Worm (Caenorhabditis elegans) whole organism, late embryonic: ENCODE results near the gene nlp-76.

Experiments
- C38D4.7 ChIP-seq: fragments of 200-800 bp; sonication (Bioruptor generic); optimal IDR thresholded peaks from 2 replicates; lab custom pipeline; 2018; ENCODE audit warnings: mild to moderate bottlenecking, missing genetic modification characterization, moderate library complexity, missing compliant biosample characterization
- F13H6.1 ChIP-seq: sonication (generic microtip); optimal IDR thresholded peaks from 2 replicates; lab custom pipeline; 2016; ENCODE audit warnings: missing genetic modification characterization, missing compliant biosample characterization
- ahr-1 ChIP-seq: sonication (generic microtip); optimal IDR thresholded peaks from 2 replicates; lab custom pipeline; 2016; ENCODE audit warnings: missing genetic modification characterization, missing compliant biosample characterization
- ceh-18 ChIP-seq: sonication (generic microtip); optimal IDR thresholded peaks from 2 replicates; lab custom pipeline; 2016; ENCODE audit warnings: missing genetic modification characterization, missing compliant biosample characterization
- ceh-19 ChIP-seq: fragments of 200-800 bp; sonication (Bioruptor generic); optimal IDR thresholded peaks from 2 replicates; lab custom pipeline; 2018; ENCODE audit warnings: mild to moderate bottlenecking, missing genetic modification characterization, missing compliant biosample characterization
- ceh-2 ChIP-seq: sonication (generic microtip); optimal IDR thresholded peaks from 2 replicates; lab custom pipeline; 2016; ENCODE audit warnings: missing genotype, missing genetic modification characterization, missing compliant biosample characterization
- ceh-22 ChIP-seq: sonication (generic microtip); optimal IDR thresholded peaks from 2 replicates; lab custom pipeline; 2017; ENCODE audit warnings: missing biosample characterization, missing genetic modification characterization
- ceh-30 ChIP-seq: fragments of 150-350 bp; optimal IDR thresholded peaks from 2 replicates; lab custom pipeline; 2014; ENCODE audit warnings: missing biosample characterization, missing genetic modification characterization
- ceh-31 ChIP-seq: sonication (generic microtip); optimal IDR thresholded peaks from 2 replicates; lab custom pipeline; 2016; ENCODE audit warnings: missing genetic modification characterization, missing compliant biosample characterization
- ceh-45 ChIP-seq: fragments of 200-800 bp; sonication (Bioruptor generic); IDR thresholded peaks from 2 replicates; pipeline ENCODE4 v1.3.6; 2022; ENCODE audit warnings: missing genetic modification reagents, missing genetic modification characterization, missing compliant biosample characterization
- ceh-6 ChIP-seq: fragments of 200-800 bp; sonication (Bioruptor generic); optimal IDR thresholded peaks from 2 replicates; lab custom pipeline; 2018; ENCODE audit warnings: mild to moderate bottlenecking, missing genetic modification characterization, missing compliant biosample characterization
- che-1 ChIP-seq: sonication (generic microtip); optimal IDR thresholded peaks from 2 replicates; lab custom pipeline; 2016; ENCODE audit warnings: mild to moderate bottlenecking, missing genetic modification characterization, missing compliant biosample characterization
- elt-2 ChIP-seq: sonication (generic microtip); optimal IDR thresholded peaks from 2 replicates; lab custom pipeline; 2016; ENCODE audit warnings: missing genetic modification reagents, missing genetic modification characterization, missing compliant biosample characterization
- ets-4 ChIP-seq: sonication (generic microtip); optimal IDR thresholded peaks from 2 replicates; lab custom pipeline; 2016; ENCODE audit warnings: missing genetic modification characterization, missing compliant biosample characterization
- eyg-1 ChIP-seq: sonication (generic microtip); optimal IDR thresholded peaks from 2 replicates; lab custom pipeline; 2016; ENCODE audit warnings: missing genotype, missing genetic modification characterization, missing compliant biosample characterization
- fax-1 ChIP-seq: sonication (generic microtip); optimal IDR thresholded peaks from 2 replicates; lab custom pipeline; 2016; ENCODE audit warnings: missing genotype, missing genetic modification characterization, missing compliant biosample characterization
- hlh-13 ChIP-seq: fragments of 200-800 bp; sonication (Bioruptor generic); optimal IDR thresholded peaks from 2 replicates; lab custom pipeline; 2018; ENCODE audit warnings: mild to moderate bottlenecking, missing genetic modification characterization, missing compliant biosample characterization
- hlh-30 ChIP-seq: sonication (generic microtip); optimal IDR thresholded peaks from 2 replicates; lab custom pipeline; 2017; ENCODE audit warnings: antibody characterized with exemption, missing genetic modification characterization, missing compliant biosample characterization; ENCODE audit not compliant: insufficient read depth
- hlh-6 ChIP-seq: sonication (generic microtip); optimal IDR thresholded peaks from 2 replicates; lab custom pipeline; 2016; ENCODE audit warnings: missing genotype, missing genetic modification characterization, missing compliant biosample characterization
- hlh-8 ChIP-seq: sonication (generic microtip); optimal IDR thresholded peaks from 2 replicates; lab custom pipeline; 2016; ENCODE audit warnings: missing genotype, missing genetic modification characterization, missing compliant biosample characterization
- lim-6 ChIP-seq: sonication (generic microtip); optimal IDR thresholded peaks from 2 replicates; lab custom pipeline; 2016; ENCODE audit warnings: missing genetic modification characterization, missing compliant biosample characterization
- lin-11 ChIP-seq: fragments of 200-800 bp; sonication (Bioruptor generic); optimal IDR thresholded peaks from 2 replicates; lab custom pipeline; 2018; ENCODE audit warnings: mild to moderate bottlenecking, missing genetic modification characterization, missing compliant biosample characterization
- madf-2 ChIP-seq: sonication (generic microtip); optimal IDR thresholded peaks from 2 replicates; lab custom pipeline; 2017; ENCODE audit warnings: missing genetic modification characterization, missing compliant biosample characterization
- nhr-232 ChIP-seq: sonication (generic microtip); optimal IDR thresholded peaks from 2 replicates; lab custom pipeline; 2016; ENCODE audit warnings: missing genetic modification characterization, missing compliant biosample characterization
- odd-2 ChIP-seq: sonication (generic microtip); optimal IDR thresholded peaks from 2 replicates; lab custom pipeline; 2017; ENCODE audit warnings: antibody characterized with exemption, mild to moderate bottlenecking, missing genetic modification characterization, missing compliant biosample characterization
- pag-3 ChIP-seq: sonication (generic microtip); optimal IDR thresholded peaks from 2 replicates; lab custom pipeline; 2016; ENCODE audit warnings: missing compliant biosample characterization, missing genetic modification characterization, borderline replicate concordance
- pat-9 ChIP-seq: fragments of 200-800 bp; sonication (Bioruptor generic); optimal IDR thresholded peaks from 2 replicates; lab custom pipeline; 2018; ENCODE audit warnings: mild to moderate bottlenecking, missing genetic modification characterization, moderate library complexity, missing compliant biosample characterization
- pax-1 ChIP-seq: fragments of 150-350 bp; optimal IDR thresholded peaks from 2 replicates; lab custom pipeline; 2014; ENCODE audit warnings: missing biosample characterization, missing genetic modification characterization
- pha-4 ChIP-seq: fragments of 150-350 bp; optimal IDR thresholded peaks from 2 replicates; lab custom pipeline; 2018; ENCODE audit warnings: missing biosample characterization, missing genetic modification reagents, missing genetic modification characterization
- pqm-1 ChIP-seq: sonication (generic microtip); optimal IDR thresholded peaks from 2 replicates; lab custom pipeline; 2016; ENCODE audit warnings: missing genetic modification characterization, missing compliant biosample characterization
- pros-1 ChIP-seq: fragments of 150-350 bp; optimal IDR thresholded peaks from 2 replicates; lab custom pipeline; 2014; ENCODE audit warnings: missing biosample characterization, missing genetic modification reagents, missing genetic modification characterization
- rnt-1 ChIP-seq: sonication (generic microtip); optimal IDR thresholded peaks from 2 replicates; lab custom pipeline; 2016; ENCODE audit warnings: missing genetic modification characterization, missing compliant biosample characterization
- sdc-2 ChIP-seq: sonication (generic microtip); optimal IDR thresholded peaks from 2 replicates; lab custom pipeline; 2016; ENCODE audit warnings: missing genotype, missing genetic modification characterization, missing compliant biosample characterization
- tbx-2 ChIP-seq: sonication (generic microtip); optimal IDR thresholded peaks from 2 replicates; lab custom pipeline; 2016; ENCODE audit warnings: missing genetic modification characterization, missing compliant biosample characterization
- ttx-3 ChIP-seq: sonication (generic microtip); optimal IDR thresholded peaks from 2 replicates; lab custom pipeline; 2016; ENCODE audit warnings: missing genetic modification reagents, missing genetic modification characterization, missing compliant biosample characterization
- unc-3 ChIP-seq, 2 experiments: fragments of 200-800 bp in 1 of 2; sonication (Bioruptor generic) in 1 of 2; sonication (generic microtip) in 1 of 2; conservative IDR thresholded peaks in 1 of 2; optimal IDR thresholded peaks in 1 of 2; 2 replicates each; pipeline versions ENCODE4 v1.3.6 to Lab custom; 2016 to 2022; ENCODE audit warnings: missing compliant biosample characterization in 2 of 2, missing genetic modification characterization in 2 of 2, missing genetic modification reagents in 1 of 2
- unc-42 ChIP-seq: sonication (generic microtip); optimal IDR thresholded peaks from 2 replicates; lab custom pipeline; 2016; ENCODE audit warnings: missing genotype, missing genetic modification characterization, missing compliant biosample characterization
- unc-55 ChIP-seq: sonication (generic microtip); optimal IDR thresholded peaks from 2 replicates; lab custom pipeline; 2017; ENCODE audit warnings: missing biosample characterization, missing genetic modification reagents, missing genetic modification characterization
- zip-5 ChIP-seq: sonication (generic microtip); optimal IDR thresholded peaks from 2 replicates; lab custom pipeline; 2016; ENCODE audit warnings: missing genetic modification characterization, missing compliant biosample characterization
- ztf-16 ChIP-seq: sonication (generic microtip); optimal IDR thresholded peaks from 2 replicates; lab custom pipeline; 2017; ENCODE audit warnings: missing genetic modification characterization, missing compliant biosample characterization

Gene nlp-76

DNA sequence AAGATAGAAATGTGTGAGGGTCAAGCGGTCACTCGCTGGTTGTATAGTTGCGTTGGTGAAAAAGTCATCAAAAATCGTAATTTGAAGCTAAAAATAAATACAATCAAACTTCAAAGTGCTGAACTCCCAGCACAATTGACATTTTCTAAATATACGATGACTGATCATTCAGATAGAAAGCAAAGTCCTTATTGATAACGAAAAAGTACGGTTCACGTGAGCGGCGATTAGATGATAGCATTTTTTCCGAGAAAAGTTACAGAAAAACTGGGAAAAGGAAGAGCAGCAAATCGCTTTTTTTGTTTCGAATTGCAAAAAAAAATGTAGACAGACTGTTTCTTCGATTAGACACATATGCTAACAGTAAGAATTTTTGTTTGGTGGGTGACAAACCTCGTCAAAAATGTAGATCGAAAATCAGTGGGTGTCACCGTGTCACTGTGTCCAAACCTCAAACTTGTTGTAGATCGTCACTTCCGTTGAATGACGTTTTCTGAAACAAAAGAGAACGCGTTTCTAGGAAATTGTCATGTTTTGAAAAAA, 29.8 kb downstream of the nlp-76 start, which contains the start of gene ivns-1:
TSS of gene ivns-1 (minus strand) at position 493 of the 543 bp plus-strand sequence.
- TF ChIP-seq ceh-22 (no peak), ceh-6 (GFP tag; lab: Kevin White, UChicago) (no peak), lim-6 (tag; lab: Kevin White, UChicago) (no peak), pag-3 (tag; lab: Kevin White, UChicago) (no peak), ceh-45 (GFP tag; lab: Robert Waterston, UW) (no peak), hlh-6 (tag; lab: Kevin White, UChicago) (no peak), elt-2 (tag; lab: Kevin White, UChicago) (no peak), eyg-1 (tag; lab: Kevin White, UChicago) (no peak)

ce11 chrX:12632657-12633056, 31.0 kb downstream of the nlp-76 start:
- TF ChIP-seq hlh-13 (no peak), unc-42 (tag; lab: Kevin White, UChicago) (peak; percentile 76)

DNA sequence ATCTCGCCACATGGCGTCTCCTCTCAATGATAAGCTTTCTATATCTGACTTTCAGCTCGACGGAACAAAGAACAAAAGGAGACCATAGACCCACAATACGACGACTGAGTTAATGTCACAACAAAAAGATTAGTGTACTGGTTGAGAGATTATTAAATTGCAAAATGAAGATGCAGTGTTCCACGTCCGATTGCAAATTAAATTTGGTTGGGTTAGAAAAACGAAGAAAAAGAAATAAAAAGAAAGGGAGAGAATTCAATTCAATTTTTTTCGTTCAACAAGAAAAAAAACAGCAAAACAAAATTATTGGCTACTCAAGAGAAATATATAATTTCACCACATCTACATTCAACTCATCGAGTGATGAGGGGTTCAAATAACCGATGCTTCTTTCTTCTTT, 32.3 kb downstream of the nlp-76 start:
- peak; percentile 81 for TF ChIP-seq unc-42 (tag; lab: Kevin White, UChicago)
- no peak for TF ChIP-seq ets-4 (tag; lab: Kevin White, UChicago)
- no peak for TF ChIP-seq ttx-3 (tag; lab: Kevin White, UChicago)

DNA sequence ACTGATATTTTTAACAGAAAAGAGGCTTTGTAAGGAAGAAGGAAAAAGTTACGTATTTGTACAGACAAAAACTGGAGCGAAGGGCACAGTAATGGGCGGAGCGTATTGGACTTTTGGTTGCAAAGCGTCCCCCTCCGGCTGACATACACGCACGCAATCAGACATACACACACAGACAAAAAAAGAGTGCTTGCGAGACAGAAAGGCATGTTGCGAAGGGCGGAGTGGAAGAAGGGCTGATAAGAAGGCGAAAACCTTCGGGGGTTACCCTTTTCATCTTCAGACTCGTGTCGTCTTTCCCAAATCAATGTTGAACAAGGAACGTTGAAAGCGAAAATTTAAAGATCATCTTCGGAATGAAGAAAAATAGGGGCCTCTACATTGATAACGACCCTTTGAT, 33.1 kb downstream of the nlp-76 start:
- peak; percentile 46 for TF ChIP-seq elt-2 (tag; lab: Kevin White, UChicago)
- peak; percentile 14 for TF ChIP-seq pqm-1 (tag; lab: Kevin White, UChicago)
- TF ChIP-seq ceh-2: no peak

DNA sequence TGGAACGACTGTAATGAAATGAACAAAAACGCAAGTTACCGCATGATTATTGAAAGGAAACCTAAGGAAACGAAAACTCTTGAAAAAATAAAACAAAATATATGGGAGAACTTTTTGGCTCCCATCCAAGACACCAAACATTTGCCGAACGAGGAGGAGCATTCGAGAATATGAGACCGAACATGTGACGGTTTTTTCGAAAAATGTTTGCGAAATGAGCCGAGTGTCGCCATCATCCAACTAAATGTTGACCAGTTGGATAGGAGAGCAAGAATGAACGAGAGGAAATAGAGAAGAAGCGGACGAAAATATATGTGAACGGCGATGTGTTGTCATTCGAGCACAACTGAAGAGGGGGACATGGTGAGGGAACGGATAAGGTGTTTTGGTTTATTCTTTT, 33.7 kb downstream of the nlp-76 start:
- TF ChIP-seq che-1 (tag; lab: Kevin White, UChicago) (no peak), fax-1 (no peak), unc-55 (GFP tag; lab: Kevin White, UChicago) (no peak), hlh-8 (tag; lab: Kevin White, UChicago) (no peak), unc-42 (tag; lab: Kevin White, UChicago) (no peak), eyg-1 (tag; lab: Kevin White, UChicago) (no peak), elt-2 (tag; lab: Kevin White, UChicago) (no peak), pag-3 (tag; lab: Kevin White, UChicago) (no peak), ceh-19 (GFP tag; lab: Kevin White, UChicago) (no peak), pha-4 (tag; lab: Kevin White, UChicago) (no peak), zip-5 (tag; lab: Kevin White, UChicago) (no peak), ets-4 (tag; lab: Kevin White, UChicago) (no peak), madf-2 (no peak), ahr-1 (tag; lab: Kevin White, UChicago) (no peak), pax-1 (tag; lab: Kevin White, UChicago) (no peak), F13H6.1 (tag; lab: Kevin White, UChicago) (no peak), odd-2 (no peak), lin-11 (no peak), C38D4.7 (GFP tag; lab: Kevin White, UChicago) (no peak), rnt-1 (no peak)

DNA sequence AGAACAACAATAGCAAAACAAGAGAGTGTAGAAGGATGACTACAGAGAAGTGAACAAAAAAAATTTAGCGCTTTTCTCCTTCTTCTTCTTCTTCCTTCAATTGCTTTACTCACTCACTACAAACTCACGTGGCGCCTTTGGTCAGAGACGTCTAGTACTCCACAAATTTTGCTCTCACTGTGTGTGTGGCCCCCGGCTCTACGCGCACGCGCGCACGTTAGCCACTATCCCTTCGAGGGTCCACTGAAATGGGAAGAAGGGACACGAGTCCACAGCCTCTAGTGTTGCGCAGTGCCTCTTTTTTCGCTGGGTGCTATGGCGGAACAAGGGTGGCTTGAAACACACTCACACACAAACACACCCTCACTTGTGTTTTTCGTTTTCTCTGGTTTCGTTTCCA, 34.4 kb downstream of the nlp-76 start:
- peak; percentile 16 for TF ChIP-seq ceh-6 (GFP tag; lab: Kevin White, UChicago)
- TF ChIP-seq pax-1 (tag; lab: Kevin White, UChicago): no peak
- TF ChIP-seq lin-11: no peak
- TF ChIP-seq hlh-30 (tag; lab: Kevin White, UChicago): no peak
- TF ChIP-seq ceh-18 (tag; lab: Kevin White, UChicago): peak; percentile 27
- TF ChIP-seq unc-3 (GFP tag; conservative IDR thresholded peaks at IDR 0.05; lab: Robert Waterston, UW): no peak
- peak; percentile 45 for TF ChIP-seq unc-3 (tag; optimal IDR thresholded peaks at IDR 0.05; lab: Kevin White, UChicago)
- TF ChIP-seq pros-1: peak; percentile 59
- no peak for TF ChIP-seq unc-55 (GFP tag; lab: Kevin White, UChicago)
- no peak for TF ChIP-seq ztf-16 (tag; lab: Kevin White, UChicago)
- peak; percentile 45 for TF ChIP-seq ceh-19 (GFP tag; lab: Kevin White, UChicago)
- TF ChIP-seq ceh-30 (tag; lab: Kevin White, UChicago): no peak
- TF ChIP-seq nhr-232 (tag; lab: Kevin White, UChicago): no peak
- no peak for TF ChIP-seq tbx-2
- TF ChIP-seq unc-42 (tag; lab: Kevin White, UChicago): peak; percentile 39
- peak; percentile 35 for TF ChIP-seq sdc-2 (tag; lab: Kevin White, UChicago)
- peak; percentile 46 for TF ChIP-seq ceh-31 (tag; lab: Kevin White, UChicago)
- no peak for TF ChIP-seq pat-9 (tag; lab: Kevin White, UChicago)
